Worm (Caenorhabditis elegans) whole organism, young adult: ENCODE data around the gene srpa-72.
A peak's percentile ranks its signal among the peaks of the same experiment; 100 is the strongest.

Experiments
- B0019.2 ChIP-seq: fragments of 200-800 bp; sonication (Bioruptor generic); conservative IDR thresholded peaks from 2 replicates; pipeline ENCODE4 v1.3.6; 2022; ENCODE audit warnings: missing genetic modification reagents, missing genetic modification characterization, missing compliant biosample characterization
- B0035.1 ChIP-seq: sonication (generic microtip); optimal IDR thresholded peaks from 2 replicates; lab custom pipeline; 2016; ENCODE audit warnings: missing genetic modification characterization, mild to moderate bottlenecking, missing compliant biosample characterization, missing genotype, missing genetic modification reagents
- B0336.3 ChIP-seq: fragments of 200-800 bp; sonication (Bioruptor generic); IDR thresholded peaks from 2 replicates; pipeline ENCODE4 v1.3.6; 2022; ENCODE audit warnings: missing genetic modification characterization, missing compliant biosample characterization
- F10E7.11 ChIP-seq: sonication (generic microtip); optimal IDR thresholded peaks from 2 replicates; lab custom pipeline; 2017; ENCODE audit warnings: mild to moderate bottlenecking, missing genetic modification characterization, moderate library complexity, missing compliant biosample characterization
- F22D6.2 ChIP-seq: sonication (generic microtip); optimal IDR thresholded peaks from 2 replicates; lab custom pipeline; 2016; ENCODE audit warnings: mild to moderate bottlenecking, missing genetic modification characterization, missing compliant biosample characterization
- F23B12.7 ChIP-seq: sonication (generic microtip); optimal IDR thresholded peaks from 2 replicates; lab custom pipeline; 2017; ENCODE audit warnings: missing genetic modification characterization, mild to moderate bottlenecking, missing compliant biosample characterization, antibody characterized with exemption, moderate library complexity; ENCODE audit not compliant: insufficient read depth
- F37B4.10 ChIP-seq: fragments of 200-800 bp; sonication (Bioruptor generic); IDR thresholded peaks from 2 replicates; pipeline ENCODE4 v1.3.6; 2022; ENCODE audit warnings: missing genetic modification characterization, missing compliant biosample characterization
- F57C9.4 ChIP-seq: sonication (generic microtip); optimal IDR thresholded peaks from 2 replicates; lab custom pipeline; 2017; ENCODE audit warnings: mild to moderate bottlenecking, missing genetic modification characterization, missing compliant biosample characterization
- K11D2.4 ChIP-seq: fragments of 200-800 bp; sonication (Bioruptor generic); IDR thresholded peaks from 2 replicates; pipeline ENCODE4 v1.3.6; 2022; ENCODE audit warnings: missing genetic modification reagents, missing genetic modification characterization, missing compliant biosample characterization
- T07F8.4 ChIP-seq: sonication (generic microtip); optimal IDR thresholded peaks from 2 replicates; lab custom pipeline; 2016; ENCODE audit warnings: mild to moderate bottlenecking, missing genetic modification characterization, moderate library complexity, missing compliant biosample characterization
- Y53F4B.3 ChIP-seq: fragments of 200-800 bp; sonication (Bioruptor generic); IDR thresholded peaks from 2 replicates; pipeline ENCODE4 v1.3.6; 2022; ENCODE audit warnings: missing genetic modification reagents, missing genetic modification characterization, missing compliant biosample characterization
- Y53G8AR.9 ChIP-seq: fragments of 200-800 bp; sonication (Bioruptor generic); conservative IDR thresholded peaks from 2 replicates; pipeline ENCODE4 v1.3.6; 2022; ENCODE audit warnings: missing genetic modification reagents, missing genetic modification characterization, missing compliant biosample characterization
- Y95B8A.8 ChIP-seq: fragments of 200-800 bp; sonication (Bioruptor generic); IDR thresholded peaks from 2 replicates; pipeline ENCODE4 v1.3.6; 2022; ENCODE audit warnings: missing genetic modification reagents, missing genetic modification characterization, missing compliant biosample characterization
- cebp-1 ChIP-seq, 2 experiments: fragments of 200-800 bp in 1 of 2; sonication (Bioruptor generic) in 1 of 2; sonication (generic microtip) in 1 of 2; IDR thresholded peaks in 1 of 2; optimal IDR thresholded peaks in 1 of 2; 2 replicates each; pipeline versions ENCODE4 v1.3.6 to Lab custom; 2017 to 2022; ENCODE audit warnings: missing compliant biosample characterization in 2 of 2, missing genetic modification characterization in 2 of 2, mild to moderate bottlenecking in 1 of 2, missing genetic modification reagents in 1 of 2, moderate library complexity in 1 of 2
- ceh-100 ChIP-seq: fragments of 200-800 bp; sonication (Bioruptor generic); IDR thresholded peaks from 2 replicates; pipeline ENCODE4 v1.3.6; 2022; ENCODE audit warnings: missing genetic modification reagents, missing genetic modification characterization, missing compliant biosample characterization
- ceh-27 ChIP-seq: fragments of 200-800 bp; sonication (Bioruptor generic); optimal IDR thresholded peaks from 2 replicates; lab custom pipeline; 2018; ENCODE audit warnings: mild to moderate bottlenecking, missing genetic modification characterization, moderate library complexity, missing compliant biosample characterization
- ceh-40 ChIP-seq: fragments of 200-800 bp; sonication (Bioruptor generic); IDR thresholded peaks from 2 replicates; pipeline ENCODE4 v1.3.6; 2022; ENCODE audit warnings: missing genetic modification characterization, missing compliant biosample characterization
- ceh-91 ChIP-seq: fragments of 200-800 bp; sonication (Bioruptor generic); IDR thresholded peaks from 2 replicates; pipeline ENCODE4 v1.3.6; 2022; ENCODE audit warnings: missing genetic modification reagents, missing genetic modification characterization, missing compliant biosample characterization
- efl-1 ChIP-seq: fragments of 150-350 bp; optimal IDR thresholded peaks from 2 replicates; lab custom pipeline; 2014; ENCODE audit warnings: missing biosample characterization, missing genetic modification reagents, missing genetic modification characterization
- ekl-4 ChIP-seq: fragments of 200-800 bp; sonication (Bioruptor generic); IDR thresholded peaks from 2 replicates; pipeline ENCODE4 v1.3.6; 2022; ENCODE audit warnings: missing genetic modification reagents, missing genetic modification characterization, missing compliant biosample characterization
- ets-4 ChIP-seq: fragments of 200-800 bp; sonication (Bioruptor generic); optimal IDR thresholded peaks from 2 replicates; lab custom pipeline; 2018; ENCODE audit warnings: mild to moderate bottlenecking, missing genetic modification characterization, missing compliant biosample characterization
- gei-17 ChIP-seq: fragments of 200-800 bp; sonication (Bioruptor generic); optimal IDR thresholded peaks from 2 replicates; lab custom pipeline; 2018; ENCODE audit warnings: mild to moderate bottlenecking, missing genetic modification characterization, missing compliant biosample characterization
- hlh-12 ChIP-seq: sonication (generic microtip); optimal IDR thresholded peaks from 2 replicates; lab custom pipeline; 2016; ENCODE audit warnings: missing genetic modification characterization, missing compliant biosample characterization
- hmg-1.2 ChIP-seq: fragments of 200-800 bp; sonication (Bioruptor generic); IDR thresholded peaks from 2 replicates; pipeline ENCODE4 v1.3.6; 2022; ENCODE audit warnings: missing genetic modification reagents, missing genetic modification characterization, missing compliant biosample characterization
- hmg-20 ChIP-seq: fragments of 200-800 bp; sonication (Bioruptor generic); IDR thresholded peaks from 2 replicates; pipeline ENCODE4 v1.3.6; 2022; ENCODE audit warnings: missing genetic modification reagents, missing genetic modification characterization, missing compliant biosample characterization
- hsf-1 ChIP-seq: fragments of 200-800 bp; sonication (Bioruptor generic); IDR thresholded peaks from 2 replicates; pipeline ENCODE4 v1.3.6; 2022; ENCODE audit warnings: missing genetic modification reagents, missing genetic modification characterization, missing compliant biosample characterization
- let-526 ChIP-seq: fragments of 200-800 bp; sonication (Bioruptor generic); IDR thresholded peaks from 2 replicates; pipeline ENCODE4 v1.3.6; 2022; ENCODE audit warnings: missing genetic modification reagents, missing genetic modification characterization, missing compliant biosample characterization
- madf-10 ChIP-seq: sonication (generic microtip); optimal IDR thresholded peaks from 2 replicates; lab custom pipeline; 2016; ENCODE audit warnings: mild to moderate bottlenecking, missing genetic modification characterization, missing compliant biosample characterization
- mcd-1 ChIP-seq: fragments of 200-800 bp; sonication (Bioruptor generic); IDR thresholded peaks from 2 replicates; pipeline ENCODE4 v1.3.6; 2022; ENCODE audit warnings: missing genetic modification reagents, missing genetic modification characterization, missing compliant biosample characterization
- mel-28 ChIP-seq: sonication (generic microtip); optimal IDR thresholded peaks from 2 replicates; lab custom pipeline; 2016; ENCODE audit warnings: borderline replicate concordance, mild to moderate bottlenecking, missing genetic modification characterization, missing compliant biosample characterization
- mxl-1 ChIP-seq: sonication (generic microtip); optimal IDR thresholded peaks from 2 replicates; lab custom pipeline; 2016; ENCODE audit warnings: missing genetic modification characterization, missing compliant biosample characterization
- nfya-1 ChIP-seq: sonication (generic microtip); optimal IDR thresholded peaks from 2 replicates; lab custom pipeline; 2017; ENCODE audit warnings: antibody characterized with exemption, missing compliant biosample characterization, missing genetic modification characterization, borderline replicate concordance; ENCODE audit not compliant: insufficient read depth
- nhr-80 ChIP-seq: sonication (generic microtip); optimal IDR thresholded peaks from 2 replicates; lab custom pipeline; 2016; ENCODE audit warnings: missing genetic modification characterization, missing compliant biosample characterization
- pha-4 ChIP-seq: fragments of 150-350 bp; sonication (generic microtip); optimal IDR thresholded peaks from 2 replicates; lab custom pipeline; 2014; ENCODE audit warnings: missing biosample characterization, missing genetic modification reagents, missing genetic modification characterization
- repo-1 ChIP-seq: sonication (generic microtip); optimal IDR thresholded peaks from 2 replicates; lab custom pipeline; 2017; ENCODE audit warnings: mild to moderate bottlenecking, missing genetic modification characterization, missing compliant biosample characterization
- snpc-1.3 ChIP-seq: sonication (generic microtip); optimal IDR thresholded peaks from 2 replicates; lab custom pipeline; 2017; ENCODE audit warnings: missing genetic modification characterization, mild to moderate bottlenecking, missing compliant biosample characterization, antibody characterized with exemption, moderate library complexity, missing genotype, missing genetic modification reagents; ENCODE audit not compliant: insufficient read depth
- somi-1 ChIP-seq: fragments of 200-800 bp; sonication (Bioruptor generic); optimal IDR thresholded peaks from 2 replicates; lab custom pipeline; 2018; ENCODE audit warnings: mild to moderate bottlenecking, missing genetic modification characterization, missing compliant biosample characterization
- tbx-9 ChIP-seq: sonication (generic microtip); optimal IDR thresholded peaks from 2 replicates; lab custom pipeline; 2016; ENCODE audit warnings: borderline replicate concordance, missing genetic modification characterization, inconsistent platforms, missing compliant biosample characterization
- zfh-2 ChIP-seq: fragments of 200-800 bp; sonication (Bioruptor generic); conservative IDR thresholded peaks from 2 replicates; pipeline ENCODE4 v1.3.6; 2022; ENCODE audit warnings: missing genetic modification reagents, missing genetic modification characterization, missing compliant biosample characterization
- ztf-22 ChIP-seq: fragments of 200-800 bp; sonication (Bioruptor generic); optimal IDR thresholded peaks from 2 replicates; lab custom pipeline; 2018; ENCODE audit warnings: mild to moderate bottlenecking, missing genetic modification characterization, moderate library complexity, missing compliant biosample characterization
- ztf-26 ChIP-seq: sonication (generic microtip); optimal IDR thresholded peaks from 2 replicates; lab custom pipeline; 2017; ENCODE audit warnings: missing genetic modification characterization, missing compliant biosample characterization

The srpa-72 gene

ce11 chrII:2804245-2804644 is 17.0 kb downstream of the srpa-72 start:
- TF ChIP-seq hsf-1: no peak
- no peak for TF ChIP-seq F10E7.11 (tag; lab: Kevin White, UChicago)
- no peak for TF ChIP-seq T07F8.4 (tag; lab: Kevin White, UChicago)
- TF ChIP-seq F57C9.4 (tag; lab: Kevin White, UChicago): no peak
- TF ChIP-seq mxl-1 (tag; lab: Kevin White, UChicago): no peak
- TF ChIP-seq hlh-12: no peak
- TF ChIP-seq ekl-4 (GFP tag; lab: Robert Waterston, UW): no peak
- TF ChIP-seq F23B12.7: peak; percentile 36
- no peak for TF ChIP-seq gei-17 (GFP tag; lab: Kevin White, UChicago)
- peak; percentile 45 for TF ChIP-seq somi-1 (GFP tag; lab: Kevin White, UChicago)
- no peak for TF ChIP-seq zfh-2 (GFP tag; lab: Robert Waterston, UW)
- TF ChIP-seq B0019.2: no peak
- TF ChIP-seq hmg-1.2 (GFP tag; lab: Robert Waterston, UW): peak; percentile 33; the same call in 1 of the 2 replicates
- TF ChIP-seq Y95B8A.8 (GFP tag; lab: Robert Waterston, UW): no peak
- TF ChIP-seq efl-1 (GFP tag; lab: Kevin White, UChicago): no peak
- no peak for TF ChIP-seq cebp-1 (GFP tag; IDR thresholded peaks at IDR 0.05; lab: Robert Waterston, UW)
- TF ChIP-seq cebp-1 (tag; optimal IDR thresholded peaks at IDR 0.05; lab: Kevin White, UChicago): peak; percentile 2
- TF ChIP-seq nfya-1 (tag; lab: Kevin White, UChicago): no peak

- TF ChIP-seq mcd-1: 0 out of 2 replicates have a peak, but pooled peaks have one; percentile 25
- peak; percentile 10; the same call in 1 of the 2 replicates for TF ChIP-seq ceh-100 (GFP tag; lab: Robert Waterston, UW)
- no peak for TF ChIP-seq cebp-1 (GFP tag; IDR thresholded peaks at IDR 0.05; lab: Robert Waterston, UW)
- TF ChIP-seq cebp-1 (tag; optimal IDR thresholded peaks at IDR 0.05; lab: Kevin White, UChicago): peak; percentile 46
- TF ChIP-seq nhr-80: peak; percentile 65
- TF ChIP-seq hmg-1.2 (GFP tag; lab: Robert Waterston, UW): peak; percentile 81
- no peak for TF ChIP-seq ceh-40 (GFP tag; lab: Robert Waterston, UW)
- 0 out of 2 replicates have a peak, but pooled peaks have one; percentile 29 for TF ChIP-seq Y53G8AR.9 (GFP tag; lab: Robert Waterston, UW)
- TF ChIP-seq nfya-1 (tag; lab: Kevin White, UChicago): no peak
- TF ChIP-seq let-526 (GFP tag; lab: Robert Waterston, UW): 0 out of 2 replicates have a peak, but pooled peaks have one; percentile 30
Measured at ce11 chrII:2804949-2805348, 17.7 kb downstream of the srpa-72 start.

- TF ChIP-seq Y53G8AR.9 (GFP tag; lab: Robert Waterston, UW) (no peak), F37B4.10 (no peak), ets-4 (GFP tag; lab: Kevin White, UChicago) (no peak), Y53F4B.3 (GFP tag; lab: Robert Waterston, UW) (no peak), madf-10 (tag; lab: Kevin White, UChicago) (no peak), B0336.3 (GFP tag; lab: Robert Waterston, UW) (no peak), ceh-27 (GFP tag; lab: Kevin White, UChicago) (no peak), ztf-26 (tag; lab: Kevin White, UChicago) (no peak), ceh-91 (GFP tag; lab: Robert Waterston, UW) (no peak), snpc-1.3 (no peak), B0019.2 (no peak), hmg-20 (GFP tag; lab: Robert Waterston, UW) (no peak), tbx-9 (tag; lab: Kevin White, UChicago) (no peak), repo-1 (tag; lab: Kevin White, UChicago) (no peak), ztf-22 (GFP tag; lab: Kevin White, UChicago) (no peak), pha-4 (tag; lab: Kevin White, UChicago) (no peak), mel-28 (tag; lab: Kevin White, UChicago) (no peak), K11D2.4 (no peak), B0035.1 (tag; lab: Kevin White, UChicago) (no peak), F22D6.2 (tag; lab: Kevin White, UChicago) (no peak)
Measured at ce11 chrII:2805566-2805965, 18.3 kb downstream of the srpa-72 start.
